Worm (Caenorhabditis elegans): ENCODE measurements around the gene C16C10.8.

- TF ChIP-seq ztf-4 (tag; optimal IDR thresholded peaks at IDR 0.05) (no peak), ZK546.5 (tag; optimal IDR thresholded peaks at IDR 0.05) (no peak), nhr-12 (tag; optimal IDR thresholded peaks at IDR 0.05) (no peak), zag-1 (tag; optimal IDR thresholded peaks at IDR 0.05) (no peak), nhr-10 (tag; optimal IDR thresholded peaks at IDR 0.05) (no peak), R02D3.7 (tag; optimal IDR thresholded peaks at IDR 0.05) (peak; percentile 55), aly-2 (tag; optimal IDR thresholded peaks at IDR 0.05) (no peak), unc-62 (GFP tag; optimal IDR thresholded peaks at IDR 0.05) (no peak), ztf-11 (tag; optimal IDR thresholded peaks at IDR 0.05) (no peak)
Observed at ce11 chrIII:4204072-4204471, 40.1 kb upstream of the C16C10.8 start, which contains the start of the genes pelo-1 and R74.7.

Data from whole organism, L2 larva.